Worm (Caenorhabditis elegans) whole organism, young adult: ENCODE results near the gene srh-206.

ENCODE experiments used
- B0019.2 ChIP-seq: fragments of 200-800 bp; sonication (Bioruptor generic); conservative IDR thresholded peaks from 2 replicates; pipeline ENCODE4 v1.3.6; 2022; ENCODE audit warnings: missing genetic modification reagents, missing genetic modification characterization, missing compliant biosample characterization
- B0261.1 ChIP-seq: sonication (generic microtip); optimal IDR thresholded peaks from 2 replicates; lab custom pipeline; 2016; ENCODE audit warnings: mild to moderate bottlenecking, missing genetic modification characterization, moderate library complexity, missing compliant biosample characterization
- F10E7.11 ChIP-seq: sonication (generic microtip); optimal IDR thresholded peaks from 2 replicates; lab custom pipeline; 2017; ENCODE audit warnings: mild to moderate bottlenecking, missing genetic modification characterization, moderate library complexity, missing compliant biosample characterization
- F23B12.7 ChIP-seq: sonication (generic microtip); optimal IDR thresholded peaks from 2 replicates; lab custom pipeline; 2017; ENCODE audit warnings: missing genetic modification characterization, mild to moderate bottlenecking, missing compliant biosample characterization, antibody characterized with exemption, moderate library complexity; ENCODE audit not compliant: insufficient read depth
- F37B4.10 ChIP-seq: fragments of 200-800 bp; sonication (Bioruptor generic); IDR thresholded peaks from 2 replicates; pipeline ENCODE4 v1.3.6; 2022; ENCODE audit warnings: missing genetic modification characterization, missing compliant biosample characterization
- F49E8.2 ChIP-seq: sonication (generic microtip); optimal IDR thresholded peaks from 3 replicates; lab custom pipeline; 2017; ENCODE audit warnings: missing genetic modification characterization, mild to moderate bottlenecking, missing compliant biosample characterization, antibody characterized with exemption, moderate library complexity; ENCODE audit not compliant: insufficient read depth
- F55B11.4 ChIP-seq: sonication (generic microtip); optimal IDR thresholded peaks from 2 replicates; lab custom pipeline; 2016; ENCODE audit warnings: missing compliant biosample characterization, missing genetic modification characterization, borderline replicate concordance; ENCODE audit not compliant: insufficient read depth
- T07F8.4 ChIP-seq: sonication (generic microtip); optimal IDR thresholded peaks from 2 replicates; lab custom pipeline; 2016; ENCODE audit warnings: mild to moderate bottlenecking, missing genetic modification characterization, moderate library complexity, missing compliant biosample characterization
- Y79H2A.3 ChIP-seq: fragments of 200-800 bp; sonication (Bioruptor generic); conservative IDR thresholded peaks from 2 replicates; pipeline ENCODE4 v1.3.6; 2022; ENCODE audit warnings: missing genetic modification reagents, missing genetic modification characterization, missing compliant biosample characterization
- aptf-2 ChIP-seq: fragments of 200-800 bp; sonication (Bioruptor generic); conservative IDR thresholded peaks from 2 replicates; pipeline ENCODE4 v1.3.6; 2022; ENCODE audit warnings: missing genetic modification reagents, missing genetic modification characterization, missing compliant biosample characterization
- athp-1 ChIP-seq: sonication (generic microtip); optimal IDR thresholded peaks from 2 replicates; lab custom pipeline; 2017; ENCODE audit warnings: mild to moderate bottlenecking, missing genetic modification characterization, missing compliant biosample characterization
- attf-6 ChIP-seq: fragments of 200-800 bp; sonication (Bioruptor generic); IDR thresholded peaks from 2 replicates; pipeline ENCODE4 v1.3.6; 2022; ENCODE audit warnings: missing genetic modification reagents, missing genetic modification characterization, missing compliant biosample characterization
- ceh-27 ChIP-seq: fragments of 200-800 bp; sonication (Bioruptor generic); optimal IDR thresholded peaks from 2 replicates; lab custom pipeline; 2018; ENCODE audit warnings: mild to moderate bottlenecking, missing genetic modification characterization, moderate library complexity, missing compliant biosample characterization
- chd-7 ChIP-seq: sonication (generic microtip); optimal IDR thresholded peaks from 2 replicates; lab custom pipeline; 2016; ENCODE audit warnings: mild to moderate bottlenecking, missing genetic modification characterization, moderate library complexity, missing compliant biosample characterization
- dpl-1 ChIP-seq: fragments of 150-350 bp; optimal IDR thresholded peaks from 2 replicates; lab custom pipeline; 2014; ENCODE audit warnings: missing biosample characterization, missing genetic modification reagents, missing genetic modification characterization
- efl-1 ChIP-seq: fragments of 150-350 bp; optimal IDR thresholded peaks from 2 replicates; lab custom pipeline; 2014; ENCODE audit warnings: missing biosample characterization, missing genetic modification reagents, missing genetic modification characterization
- fkh-3 ChIP-seq: sonication (generic microtip); optimal IDR thresholded peaks from 2 replicates; lab custom pipeline; 2016; ENCODE audit warnings: mild to moderate bottlenecking, missing genetic modification characterization, missing compliant biosample characterization
- hlh-12 ChIP-seq: sonication (generic microtip); optimal IDR thresholded peaks from 2 replicates; lab custom pipeline; 2016; ENCODE audit warnings: missing genetic modification characterization, missing compliant biosample characterization
- hsf-1 ChIP-seq: fragments of 200-800 bp; sonication (Bioruptor generic); IDR thresholded peaks from 2 replicates; pipeline ENCODE4 v1.3.6; 2022; ENCODE audit warnings: missing genetic modification reagents, missing genetic modification characterization, missing compliant biosample characterization
- let-607 ChIP-seq, 2 experiments: fragments of 200-800 bp in 1 of 2; sonication (Bioruptor generic) in 1 of 2; sonication (generic microtip) in 1 of 2; optimal IDR thresholded peaks; 2 replicates each; lab custom pipeline; 2016 to 2018; ENCODE audit warnings: mild to moderate bottlenecking in 2 of 2, missing compliant biosample characterization in 2 of 2, missing genetic modification characterization in 2 of 2, moderate library complexity in 2 of 2, missing genotype in 1 of 2
- lin-54 ChIP-seq: fragments of 200-800 bp; sonication (Bioruptor generic); optimal IDR thresholded peaks from 2 replicates; lab custom pipeline; 2018; ENCODE audit warnings: mild to moderate bottlenecking, missing genetic modification characterization, missing compliant biosample characterization
- madf-10 ChIP-seq: sonication (generic microtip); optimal IDR thresholded peaks from 2 replicates; lab custom pipeline; 2016; ENCODE audit warnings: mild to moderate bottlenecking, missing genetic modification characterization, missing compliant biosample characterization
- madf-3 ChIP-seq: fragments of 200-800 bp; sonication (Bioruptor generic); IDR thresholded peaks from 2 replicates; pipeline ENCODE4 v1.3.6; 2022; ENCODE audit warnings: missing genetic modification reagents, missing genetic modification characterization, missing compliant biosample characterization
- madf-6 ChIP-seq: fragments of 200-800 bp; sonication (Bioruptor generic); IDR thresholded peaks from 2 replicates; pipeline ENCODE4 v1.3.6; 2022; ENCODE audit warnings: missing genetic modification reagents, missing genetic modification characterization, missing compliant biosample characterization
- madf-8 ChIP-seq: fragments of 200-800 bp; sonication (Bioruptor generic); conservative IDR thresholded peaks from 2 replicates; pipeline ENCODE4 v1.3.6; 2022; ENCODE audit warnings: missing genetic modification reagents, missing genetic modification characterization, missing compliant biosample characterization
- nfyb-1 ChIP-seq: fragments of 200-800 bp; sonication (Bioruptor generic); IDR thresholded peaks from 2 replicates; pipeline ENCODE4 v1.3.6; 2022; ENCODE audit warnings: missing genetic modification reagents, missing genetic modification characterization, missing compliant biosample characterization
- nhr-120 ChIP-seq: fragments of 200-800 bp; sonication (Bioruptor generic); IDR thresholded peaks from 2 replicates; pipeline ENCODE4 v1.3.6; 2022; ENCODE audit warnings: missing genetic modification characterization, missing compliant biosample characterization
- nhr-80 ChIP-seq: sonication (generic microtip); optimal IDR thresholded peaks from 2 replicates; lab custom pipeline; 2016; ENCODE audit warnings: missing genetic modification characterization, missing compliant biosample characterization
- nhr-90 ChIP-seq: sonication (generic microtip); optimal IDR thresholded peaks from 2 replicates; lab custom pipeline; 2016; ENCODE audit warnings: missing genotype, mild to moderate bottlenecking, missing genetic modification characterization, missing compliant biosample characterization
- snpc-3.4 ChIP-seq: sonication (generic microtip); optimal IDR thresholded peaks from 2 replicates; lab custom pipeline; 2017; ENCODE audit warnings: missing genetic modification characterization, mild to moderate bottlenecking, missing compliant biosample characterization, antibody characterized with exemption, moderate library complexity, missing genotype, missing genetic modification reagents
- snpc-4 ChIP-seq, 5 experiments: fragments of 150-350 bp in 1 of 5; sonication (generic microtip) in 4 of 5; optimal IDR thresholded peaks; 2 replicates each; lab custom pipeline; 2014 to 2018; ENCODE audit warnings: missing genetic modification characterization in 5 of 5, missing biosample characterization in 3 of 5, antibody characterized with exemption in 2 of 5, mild to moderate bottlenecking in 2 of 5, missing compliant biosample characterization in 2 of 5, missing genotype in 2 of 5, moderate library complexity in 2 of 5, missing genetic modification reagents in 1 of 5
- tbp1 ChIP-seq: fragments of 200-800 bp; sonication (Bioruptor generic); optimal IDR thresholded peaks from 2 replicates; lab custom pipeline; 2018; ENCODE audit warnings: mild to moderate bottlenecking, missing genetic modification characterization, missing compliant biosample characterization
- tbx-9 ChIP-seq: sonication (generic microtip); optimal IDR thresholded peaks from 2 replicates; lab custom pipeline; 2016; ENCODE audit warnings: borderline replicate concordance, missing genetic modification characterization, inconsistent platforms, missing compliant biosample characterization
- xnd-1 ChIP-seq: sonication (generic microtip); optimal IDR thresholded peaks from 2 replicates; lab custom pipeline; 2016; ENCODE audit warnings: missing genotype, missing genetic modification reagents, missing genetic modification characterization, missing compliant biosample characterization
- ztf-25 ChIP-seq: fragments of 200-800 bp; sonication (Bioruptor generic); IDR thresholded peaks from 2 replicates; pipeline ENCODE4 v1.3.6; 2022; ENCODE audit warnings: missing genetic modification reagents, missing genetic modification characterization, missing compliant biosample characterization

srh-206 gene

ce11 chrV:16965655-16966054 is 11.0 kb upstream of the srh-206 start, which contains the start of gene efl-1 (continued):
- TF ChIP-seq F10E7.11 (tag; lab: Kevin White, UChicago): no peak
- peak; percentile 72 for TF ChIP-seq snpc-3.4
- no peak for TF ChIP-seq efl-1 (GFP tag; lab: Kevin White, UChicago)
- TF ChIP-seq lin-54 (GFP tag; lab: Kevin White, UChicago): peak; percentile 97
- peak; percentile 96 for TF ChIP-seq attf-6
- peak; percentile 20 for TF ChIP-seq xnd-1 (tag; lab: Kevin White, UChicago)
- TF ChIP-seq nhr-120 (GFP tag; lab: Robert Waterston, UW): no peak
- no peak for TF ChIP-seq T07F8.4 (tag; lab: Kevin White, UChicago)
- no peak for TF ChIP-seq ztf-25 (GFP tag; lab: Robert Waterston, UW)
- TF ChIP-seq B0261.1 (tag; lab: Kevin White, UChicago): peak; percentile 37
- TF ChIP-seq nhr-90: no peak
- TF ChIP-seq tbx-9 (tag; lab: Kevin White, UChicago): no peak
- no peak for TF ChIP-seq B0019.2
- no peak for TF ChIP-seq hlh-12 (tag; lab: Kevin White, UChicago)
- TF ChIP-seq madf-10 (tag; lab: Kevin White, UChicago): peak; percentile 20
- no peak for TF ChIP-seq nhr-80 (tag; lab: Kevin White, UChicago)
- no peak for TF ChIP-seq madf-3
- TF ChIP-seq ceh-27 (GFP tag; lab: Kevin White, UChicago): peak; percentile 81
- TF ChIP-seq let-607 (tag; optimal IDR thresholded peaks at IDR 0.05; lab: Kevin White, UChicago): peak in 1 of 2 experiments; percentile 22
- peak; percentile 11 for TF ChIP-seq F23B12.7 (tag; lab: Kevin White, UChicago)
- TF ChIP-seq F37B4.10 (GFP tag; lab: Robert Waterston, UW): no peak
- peak; percentile 81 for TF ChIP-seq madf-6
- no peak for TF ChIP-seq Y79H2A.3 (GFP tag; lab: Robert Waterston, UW)
- TF ChIP-seq, all 124 proteins: peak for 48

- TF ChIP-seq nfyb-1 (GFP tag; lab: Robert Waterston, UW): peak; percentile 15; the same call in 1 of the 2 replicates
- TF ChIP-seq F55B11.4 (tag; lab: Kevin White, UChicago): no peak
Observed at ce11 chrV:16958975-16959374, 4.3 kb upstream of the srh-206 start.

- TF ChIP-seq F49E8.2 (tag; lab: Kevin White, UChicago): no peak
- TF ChIP-seq hsf-1 (GFP tag; lab: Robert Waterston, UW): no peak
- no peak for TF ChIP-seq chd-7
- TF ChIP-seq T07F8.4 (tag; lab: Kevin White, UChicago): no peak
- TF ChIP-seq athp-1 (tag; lab: Kevin White, UChicago): no peak
- no peak for TF ChIP-seq fkh-3 (tag; lab: Kevin White, UChicago)
Observed at ce11 chrV:16956229-16956628, 1.6 kb upstream of the srh-206 start, which contains the start of gene clec-239. TSS of gene clec-239 (plus strand) at chrV:16956529.

ce11 chrV:16951504-16951903 is 3.2 kb downstream of the srh-206 start, which contains the start of gene clec-238:
TSS of gene clec-238 (plus strand) at chrV:16951804.
- TF ChIP-seq aptf-2: no peak

ce11 chrV:16950036-16950435 is 4.6 kb downstream of the srh-206 start:
- TF ChIP-seq snpc-4 (GFP tag; optimal IDR thresholded peaks at IDR 0.05; lab: Kevin White, UChicago) (no peak), snpc-4 (tag; optimal IDR thresholded peaks at IDR 0.05; lab: Kevin White, UChicago) (peak in 1 of 4 experiments; percentile 40), attf-6 (peak; percentile 78), madf-6 (peak; percentile 90), efl-1 (GFP tag; lab: Kevin White, UChicago) (peak; percentile 79), xnd-1 (tag; lab: Kevin White, UChicago) (peak; percentile 84), F10E7.11 (tag; lab: Kevin White, UChicago) (no peak), madf-3 (0 out of 2 replicates have a peak, but pooled peaks have one; percentile 42), dpl-1 (peak; percentile 38), madf-8 (GFP tag; lab: Robert Waterston, UW) (peak; percentile 78), tbp1 (GFP tag; lab: Kevin White, UChicago) (no peak)
- TF ChIP-seq, all 124 proteins: peak for 8
